Fruit fly (Drosophila melanogaster) whole organism, prepupa: Measurements from ENCODE around the gene CanA-14F.

Experiments used
- Blimp-1 ChIP-seq: fragments of 200-800 bp; sonication (Bioruptor generic); optimal IDR thresholded peaks from 3 replicates; lab custom pipeline; 2017; ENCODE audit warnings: missing biosample characterization, missing genetic modification characterization, mild to moderate bottlenecking, moderate library complexity, missing genetic modification reagents
- CG10669 ChIP-seq: fragments of 200-800 bp; sonication (Bioruptor generic); optimal IDR thresholded peaks from 3 replicates; lab custom pipeline; 2018; ENCODE audit warnings: missing biosample characterization, mild to moderate bottlenecking, missing genetic modification characterization, moderate library complexity
- CG11902 ChIP-seq: fragments of 200-800 bp; sonication (Bioruptor generic); optimal IDR thresholded peaks from 3 replicates; lab custom pipeline; 2016; ENCODE audit warnings: missing biosample characterization, missing genetic modification characterization
- CG15336 ChIP-seq: fragments of 200-800 bp; sonication (Bioruptor generic); IDR thresholded peaks from 2 replicates; pipeline ENCODE4 v1.3.6; 2022; ENCODE audit warnings: missing biosample characterization, missing genetic modification characterization
- CG1621 ChIP-seq: fragments of 200-800 bp; sonication (Bioruptor generic); optimal IDR thresholded peaks from 3 replicates; lab custom pipeline; 2018; ENCODE audit warnings: missing biosample characterization, mild to moderate bottlenecking, missing genetic modification characterization
- CG3032 ChIP-seq: fragments of 200-800 bp; optimal IDR thresholded peaks from 2 replicates; lab custom pipeline; 2019; ENCODE audit warnings: missing biosample characterization, mild to moderate bottlenecking, missing genetic modification characterization, moderate library complexity
- CG31627 ChIP-seq: fragments of 200-800 bp; sonication (Bioruptor generic); optimal IDR thresholded peaks from 3 replicates; lab custom pipeline; 2016; ENCODE audit warnings: missing biosample characterization, missing genetic modification characterization
- CG32006 ChIP-seq: fragments of 200-800 bp; sonication (Bioruptor generic); optimal IDR thresholded peaks from 3 replicates; lab custom pipeline; 2017; ENCODE audit warnings: missing biosample characterization, mild to moderate bottlenecking, missing genetic modification characterization
- CG34406 ChIP-seq: fragments of 200-800 bp; sonication (Bioruptor generic); optimal IDR thresholded peaks from 3 replicates; lab custom pipeline; 2016; ENCODE audit warnings: missing biosample characterization, missing genetic modification characterization
- CG3919 ChIP-seq: fragments of 200-800 bp; sonication (Bioruptor generic); optimal IDR thresholded peaks from 3 replicates; lab custom pipeline; 2016; ENCODE audit warnings: missing biosample characterization, missing genetic modification characterization
- CG4318 ChIP-seq: fragments of 200-800 bp; sonication (Bioruptor generic); optimal IDR thresholded peaks from 3 replicates; lab custom pipeline; 2017; ENCODE audit warnings: missing biosample characterization, mild to moderate bottlenecking, missing genetic modification characterization
- CG6276 ChIP-seq: fragments of 200-800 bp; sonication (Bioruptor generic); optimal IDR thresholded peaks from 2 replicates; lab custom pipeline; 2017; ENCODE audit warnings: missing biosample characterization, mild to moderate bottlenecking, missing genetic modification characterization
- CG6792 ChIP-seq: fragments of 200-800 bp; sonication (Bioruptor generic); optimal IDR thresholded peaks from 3 replicates; lab custom pipeline; 2016; ENCODE audit warnings: missing biosample characterization, missing genetic modification characterization
- CG6808 ChIP-seq: fragments of 200-800 bp; sonication (Bioruptor generic); optimal IDR thresholded peaks from 3 replicates; lab custom pipeline; 2017; ENCODE audit warnings: missing biosample characterization, missing genetic modification characterization, mild to moderate bottlenecking, moderate library complexity, missing genetic modification reagents
- CG6854 ChIP-seq: fragments of 200-800 bp; sonication (Bioruptor generic); optimal IDR thresholded peaks from 2 replicates; lab custom pipeline; 2017; ENCODE audit warnings: missing biosample characterization, mild to moderate bottlenecking, missing genetic modification characterization
- CG7368 ChIP-seq: fragments of 200-800 bp; sonication (Bioruptor generic); optimal IDR thresholded peaks from 3 replicates; lab custom pipeline; 2016; ENCODE audit warnings: missing biosample characterization, missing genetic modification characterization
- CG8632 ChIP-seq: fragments of 200-800 bp; sonication (Bioruptor generic); optimal IDR thresholded peaks from 3 replicates; lab custom pipeline; 2016; ENCODE audit warnings: missing biosample characterization, missing genetic modification characterization
- Eip75B ChIP-seq: fragments of 200-800 bp; sonication (Bioruptor generic); optimal IDR thresholded peaks from 3 replicates; lab custom pipeline; 2016; ENCODE audit warnings: missing biosample characterization, missing genetic modification characterization
- Eip78C ChIP-seq: fragments of 200-800 bp; sonication (Bioruptor generic); peaks from one replicate; lab custom pipeline; 2016; ENCODE audit warnings: missing biosample characterization, missing genetic modification characterization
- Eip93F ChIP-seq: fragments of 200-800 bp; sonication (Bioruptor generic); optimal IDR thresholded peaks from 2 replicates; lab custom pipeline; 2016; ENCODE audit warnings: missing biosample characterization, mild to moderate bottlenecking, missing genetic modification characterization
- Ets21C ChIP-seq: fragments of 200-800 bp; sonication (Bioruptor generic); optimal IDR thresholded peaks from 3 replicates; lab custom pipeline; 2016; ENCODE audit warnings: missing biosample characterization, missing genetic modification characterization
- Gug ChIP-seq: fragments of 200-800 bp; sonication (Bioruptor generic); IDR thresholded peaks from 2 replicates; pipeline ENCODE4 v1.3.6; 2022; ENCODE audit warnings: missing biosample characterization, missing genetic modification characterization
- Hr38 ChIP-seq: sonication (Bioruptor generic); optimal IDR thresholded peaks from 2 replicates; lab custom pipeline; 2016; ENCODE audit warnings: missing biosample characterization, missing genetic modification characterization
- Hr39 ChIP-seq: fragments of 200-800 bp; sonication (Bioruptor generic); optimal IDR thresholded peaks from 2 replicates; lab custom pipeline; 2016; ENCODE audit warnings: missing biosample characterization, missing genetic modification characterization
- Hr4 ChIP-seq: fragments of 200-800 bp; sonication (Bioruptor generic); optimal IDR thresholded peaks from 3 replicates; lab custom pipeline; 2016; ENCODE audit warnings: missing biosample characterization, missing genetic modification characterization
- Lpt ChIP-seq: fragments of 200-800 bp; sonication (Bioruptor generic); optimal IDR thresholded peaks from 3 replicates; lab custom pipeline; 2016; ENCODE audit warnings: missing biosample characterization, missing genetic modification characterization
- Met ChIP-seq: fragments of 200-800 bp; sonication (Bioruptor generic); optimal IDR thresholded peaks from 3 replicates; lab custom pipeline; 2016; ENCODE audit warnings: missing biosample characterization, missing genetic modification characterization
- OdsH ChIP-seq: fragments of 200-800 bp; sonication (Bioruptor generic); optimal IDR thresholded peaks from 3 replicates; lab custom pipeline; 2016; ENCODE audit warnings: missing biosample characterization, missing genetic modification characterization
- Sox102F ChIP-seq: fragments of 200-800 bp; sonication (Bioruptor generic); optimal IDR thresholded peaks from 2 replicates; lab custom pipeline; 2016; ENCODE audit warnings: missing biosample characterization, mild to moderate bottlenecking, missing genetic modification characterization
- Sox14 ChIP-seq: fragments of 200-800 bp; sonication (Bioruptor generic); optimal IDR thresholded peaks from 3 replicates; lab custom pipeline; 2016; ENCODE audit warnings: missing biosample characterization, missing genetic modification characterization
- Sox15 ChIP-seq: fragments of 200-800 bp; sonication (Bioruptor generic); optimal IDR thresholded peaks from 3 replicates; lab custom pipeline; 2016; ENCODE audit warnings: missing biosample characterization, missing genetic modification characterization
- achi ChIP-seq: fragments of 200-800 bp; sonication (Bioruptor generic); optimal IDR thresholded peaks from 3 replicates; lab custom pipeline; 2016; ENCODE audit warnings: missing biosample characterization, missing genetic modification characterization
- acj6 ChIP-seq: fragments of 200-800 bp; sonication (Bioruptor generic); optimal IDR thresholded peaks from 3 replicates; lab custom pipeline; 2016; ENCODE audit warnings: missing biosample characterization, missing genetic modification characterization
- cyc ChIP-seq: fragments of 200-800 bp; sonication (Bioruptor generic); optimal IDR thresholded peaks from 3 replicates; lab custom pipeline; 2016; ENCODE audit warnings: missing biosample characterization, missing genetic modification characterization
- dac ChIP-seq: fragments of 200-800 bp; sonication (Bioruptor generic); optimal IDR thresholded peaks from 2 replicates; lab custom pipeline; 2017; ENCODE audit warnings: missing biosample characterization, mild to moderate bottlenecking, missing genetic modification characterization
- eg ChIP-seq: fragments of 200-800 bp; sonication (Bioruptor generic); IDR thresholded peaks from 3 replicates; pipeline ENCODE4 v1.3.6; 2022; ENCODE audit warnings: missing biosample characterization, missing genetic modification characterization
- esn ChIP-seq: fragments of 200-800 bp; sonication (Bioruptor generic); optimal IDR thresholded peaks from 2 replicates; lab custom pipeline; 2016; ENCODE audit warnings: missing biosample characterization, mild to moderate bottlenecking, missing genetic modification characterization, moderate library complexity
- fd59A ChIP-seq: fragments of 200-800 bp; sonication (Bioruptor generic); optimal IDR thresholded peaks from 2 replicates; lab custom pipeline; 2017; ENCODE audit warnings: missing biosample characterization, mild to moderate bottlenecking, missing genetic modification characterization, missing genetic modification reagents
- fd85E ChIP-seq: fragments of 200-800 bp; sonication (Bioruptor generic); optimal IDR thresholded peaks from 3 replicates; lab custom pipeline; 2016; ENCODE audit warnings: missing biosample characterization, missing genetic modification characterization
- lz ChIP-seq: fragments of 200-800 bp; sonication (Bioruptor generic); optimal IDR thresholded peaks from 3 replicates; lab custom pipeline; 2016; ENCODE audit warnings: missing biosample characterization, missing genetic modification characterization
- net ChIP-seq: fragments of 200-800 bp; sonication (Bioruptor generic); optimal IDR thresholded peaks from 3 replicates; lab custom pipeline; 2016; ENCODE audit warnings: missing biosample characterization, missing genetic modification characterization
- ss ChIP-seq, 2 experiments: fragments of 200-800 bp; sonication (Bioruptor generic); optimal IDR thresholded peaks; 2 replicates in 1 of 2; 3 replicates in 1 of 2; lab custom pipeline; 2017 to 2018; ENCODE audit warnings: mild to moderate bottlenecking in 2 of 2, missing biosample characterization in 2 of 2, missing genetic modification characterization in 2 of 2, moderate library complexity in 1 of 2
- svp ChIP-seq: fragments of 200-800 bp; sonication (Bioruptor generic); peaks from one replicate; lab custom pipeline; 2016; ENCODE audit warnings: missing biosample characterization, missing genetic modification characterization
- topi ChIP-seq: fragments of 200-800 bp; sonication (Bioruptor generic); optimal IDR thresholded peaks from 3 replicates; lab custom pipeline; 2016; ENCODE audit warnings: missing biosample characterization, missing genetic modification characterization

The CanA-14F gene

DNA sequence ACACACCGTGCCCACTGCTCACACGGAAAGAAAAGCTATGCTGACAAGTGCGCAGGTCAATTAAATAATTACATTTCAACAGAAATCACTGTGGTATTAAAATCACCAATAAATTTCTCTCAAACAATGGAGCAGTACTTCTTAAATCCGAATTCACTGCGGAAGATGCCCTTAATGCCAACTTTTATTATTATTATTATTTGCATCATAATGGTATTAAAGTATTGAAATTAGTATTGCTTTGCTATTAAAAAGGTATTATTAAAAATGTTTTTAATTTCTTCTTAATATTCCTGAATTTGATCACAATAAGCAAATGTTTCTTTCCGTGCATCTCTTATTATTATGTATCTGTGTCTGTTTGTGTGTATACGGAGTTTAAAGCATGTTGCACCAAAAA lies 7.0 kb downstream of the CanA-14F start (continued):
- TF ChIP-seq Hr38 (GFP tag; lab: Kevin White, UChicago), result no peak
- no peak for TF ChIP-seq CG7368 (GFP tag; lab: Kevin White, UChicago)
- TF ChIP-seq Sox102F, result no peak
- TF ChIP-seq CG6808 (GFP tag; lab: Kevin White, UChicago), result peak; percentile 15
- TF ChIP-seq CG31627 (GFP tag; lab: Kevin White, UChicago), result no peak
- no peak for TF ChIP-seq Sox15 (GFP tag; lab: Kevin White, UChicago)
- peak; percentile 27 for TF ChIP-seq CG4318
- peak; percentile 33 for TF ChIP-seq svp

- no peak for TF ChIP-seq OdsH (GFP tag; lab: Kevin White, UChicago)
- TF ChIP-seq ss (GFP tag; optimal IDR thresholded peaks at IDR 0.05; lab: Kevin White, UChicago), result peak in 1 of 2 experiments; percentile 14
Measured at dm6 chrX:16575097-16575496, 11.9 kb downstream of the CanA-14F start.

- TF ChIP-seq Eip78C (no peak), Lpt (no peak), CG6276 (no peak), Hr39 (GFP tag; lab: Kevin White, UChicago) (no peak), fd85E (no peak), Hr4 (GFP tag; lab: Kevin White, UChicago) (no peak), CG15336 (GFP tag; lab: Robert Waterston, UW) (no peak), Sox15 (GFP tag; lab: Kevin White, UChicago) (no peak), fd59A (no peak), CG6792 (GFP tag; lab: Kevin White, UChicago) (no peak), acj6 (GFP tag; lab: Kevin White, UChicago) (no peak), Eip93F (GFP tag; lab: Kevin White, UChicago) (no peak), CG3032 (tag; lab: Kevin White, UChicago) (no peak), Gug (GFP tag; lab: Robert Waterston, UW) (no peak), topi (GFP tag; lab: Kevin White, UChicago) (no peak), Sox14 (GFP tag; lab: Kevin White, UChicago) (no peak), CG8632 (GFP tag; lab: Kevin White, UChicago) (no peak)
- TF ChIP-seq, all 60 proteins: peak for 0
Measured at dm6 chrX:16574114-16574513, 12.9 kb downstream of the CanA-14F start.

DNA sequence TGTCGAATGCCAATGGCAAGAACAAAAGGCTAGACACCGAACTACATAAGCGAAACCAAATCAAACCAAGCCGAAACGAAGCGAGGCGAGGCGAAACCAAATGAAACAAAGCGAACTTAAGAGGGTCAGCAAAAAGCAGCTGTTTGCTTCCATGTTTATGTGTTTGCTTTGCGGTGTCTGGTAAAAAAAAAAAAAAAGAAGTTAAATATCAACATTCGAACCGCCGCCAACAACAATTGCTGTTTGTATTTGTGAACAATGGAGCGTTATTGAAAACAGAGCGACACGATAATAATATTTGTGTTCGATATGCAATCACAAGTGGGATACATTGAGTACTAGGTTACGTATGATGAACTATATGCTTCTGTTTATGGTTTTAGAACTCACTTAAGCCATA lies 13.3 kb downstream of the CanA-14F start:
- TF ChIP-seq CG4318 (no peak), Hr38 (GFP tag; lab: Kevin White, UChicago) (no peak), Ets21C (GFP tag; lab: Kevin White, UChicago) (no peak), Sox14 (GFP tag; lab: Kevin White, UChicago) (no peak), esn (GFP tag; lab: Kevin White, UChicago) (peak; percentile 31), Blimp-1 (no peak), Eip75B (peak; percentile 49), dac (GFP tag; lab: Kevin White, UChicago) (no peak), CG15336 (GFP tag; lab: Robert Waterston, UW) (no peak), Hr39 (GFP tag; lab: Kevin White, UChicago) (no peak), cyc (GFP tag; lab: Kevin White, UChicago) (no peak), CG32006 (GFP tag; lab: Kevin White, UChicago) (no peak), CG6854 (GFP tag; lab: Kevin White, UChicago) (peak; percentile 10), CG6808 (GFP tag; lab: Kevin White, UChicago) (peak; percentile 27), fd59A (peak; percentile 17), CG10669 (GFP tag; lab: Kevin White, UChicago) (peak; percentile 30), acj6 (GFP tag; lab: Kevin White, UChicago) (no peak), net (peak; percentile 8), Gug (GFP tag; lab: Robert Waterston, UW) (no peak), lz (GFP tag; lab: Kevin White, UChicago) (no peak), Lpt (no peak), CG1621 (tag; lab: Kevin White, UChicago) (no peak), CG3032 (tag; lab: Kevin White, UChicago) (peak; percentile 30), fd85E (no peak), eg (GFP tag; lab: Robert Waterston, UW) (no peak), CG31627 (GFP tag; lab: Kevin White, UChicago) (no peak), Met (GFP tag; lab: Kevin White, UChicago) (peak; percentile 9), CG6792 (GFP tag; lab: Kevin White, UChicago) (peak; percentile 55), CG8632 (GFP tag; lab: Kevin White, UChicago) (no peak), achi (GFP tag; lab: Kevin White, UChicago) (no peak), svp (no peak), Eip78C (peak; percentile 75), CG11902 (GFP tag; lab: Kevin White, UChicago) (no peak), CG34406 (GFP tag; lab: Kevin White, UChicago) (peak; percentile 13), Eip93F (GFP tag; lab: Kevin White, UChicago) (no peak), Sox102F (peak; percentile 19), CG3919 (peak; percentile 4)
